Fruit fly (Drosophila melanogaster) whole organism, prepupa: ENCODE results near the gene CG3984.

Experiments used
- Blimp-1 ChIP-seq: fragments of 200-800 bp; sonication (Bioruptor generic); optimal IDR thresholded peaks from 3 replicates; lab custom pipeline; 2017; ENCODE audit warnings: missing biosample characterization, missing genetic modification characterization, mild to moderate bottlenecking, moderate library complexity, missing genetic modification reagents
- CG10669 ChIP-seq: fragments of 200-800 bp; sonication (Bioruptor generic); optimal IDR thresholded peaks from 3 replicates; lab custom pipeline; 2018; ENCODE audit warnings: missing biosample characterization, mild to moderate bottlenecking, missing genetic modification characterization, moderate library complexity
- CG11294 ChIP-seq: fragments of 200-800 bp; sonication (Bioruptor generic); IDR thresholded peaks from 2 replicates; pipeline ENCODE4 v1.3.6; 2022; ENCODE audit warnings: missing biosample characterization, missing genetic modification characterization
- CG11762 ChIP-seq: fragments of 200-800 bp; sonication (Bioruptor generic); optimal IDR thresholded peaks from 3 replicates; lab custom pipeline; 2016; ENCODE audit warnings: missing biosample characterization, missing genetic modification characterization; ENCODE audit not compliant: insufficient read depth
- CG1621 ChIP-seq: fragments of 200-800 bp; sonication (Bioruptor generic); optimal IDR thresholded peaks from 3 replicates; lab custom pipeline; 2018; ENCODE audit warnings: missing biosample characterization, mild to moderate bottlenecking, missing genetic modification characterization
- CG16779 ChIP-seq: fragments of 200-800 bp; sonication (Bioruptor generic); optimal IDR thresholded peaks from 3 replicates; lab custom pipeline; 2017; ENCODE audit warnings: missing biosample characterization, mild to moderate bottlenecking, missing genetic modification characterization
- CG31627 ChIP-seq: fragments of 200-800 bp; sonication (Bioruptor generic); optimal IDR thresholded peaks from 3 replicates; lab custom pipeline; 2016; ENCODE audit warnings: missing biosample characterization, missing genetic modification characterization
- CG32006 ChIP-seq: fragments of 200-800 bp; sonication (Bioruptor generic); optimal IDR thresholded peaks from 3 replicates; lab custom pipeline; 2017; ENCODE audit warnings: missing biosample characterization, mild to moderate bottlenecking, missing genetic modification characterization
- CG3919 ChIP-seq: fragments of 200-800 bp; sonication (Bioruptor generic); optimal IDR thresholded peaks from 3 replicates; lab custom pipeline; 2016; ENCODE audit warnings: missing biosample characterization, missing genetic modification characterization
- CG4318 ChIP-seq: fragments of 200-800 bp; sonication (Bioruptor generic); optimal IDR thresholded peaks from 3 replicates; lab custom pipeline; 2017; ENCODE audit warnings: missing biosample characterization, mild to moderate bottlenecking, missing genetic modification characterization
- CG6163 ChIP-seq: fragments of 200-800 bp; sonication (Bioruptor generic); IDR thresholded peaks from 3 replicates; pipeline ENCODE4 v1.3.6; 2022; ENCODE audit warnings: missing biosample characterization, missing genetic modification characterization
- CG6276 ChIP-seq: fragments of 200-800 bp; sonication (Bioruptor generic); optimal IDR thresholded peaks from 2 replicates; lab custom pipeline; 2017; ENCODE audit warnings: missing biosample characterization, mild to moderate bottlenecking, missing genetic modification characterization
- CG6792 ChIP-seq: fragments of 200-800 bp; sonication (Bioruptor generic); optimal IDR thresholded peaks from 3 replicates; lab custom pipeline; 2016; ENCODE audit warnings: missing biosample characterization, missing genetic modification characterization
- CG6808 ChIP-seq: fragments of 200-800 bp; sonication (Bioruptor generic); optimal IDR thresholded peaks from 3 replicates; lab custom pipeline; 2017; ENCODE audit warnings: missing biosample characterization, missing genetic modification characterization, mild to moderate bottlenecking, moderate library complexity, missing genetic modification reagents
- CG6854 ChIP-seq: fragments of 200-800 bp; sonication (Bioruptor generic); optimal IDR thresholded peaks from 2 replicates; lab custom pipeline; 2017; ENCODE audit warnings: missing biosample characterization, mild to moderate bottlenecking, missing genetic modification characterization
- CG8319 ChIP-seq: fragments of 200-800 bp; sonication (Bioruptor generic); optimal IDR thresholded peaks from 3 replicates; lab custom pipeline; 2016; ENCODE audit warnings: missing biosample characterization, missing genetic modification characterization
- CG8632 ChIP-seq: fragments of 200-800 bp; sonication (Bioruptor generic); optimal IDR thresholded peaks from 3 replicates; lab custom pipeline; 2016; ENCODE audit warnings: missing biosample characterization, missing genetic modification characterization
- CG9139 ChIP-seq: fragments of 200-800 bp; sonication (Bioruptor generic); optimal IDR thresholded peaks from 3 replicates; lab custom pipeline; 2017; ENCODE audit warnings: missing biosample characterization, mild to moderate bottlenecking, missing genetic modification characterization
- Eip75B ChIP-seq: fragments of 200-800 bp; sonication (Bioruptor generic); optimal IDR thresholded peaks from 3 replicates; lab custom pipeline; 2016; ENCODE audit warnings: missing biosample characterization, missing genetic modification characterization
- Eip78C ChIP-seq: fragments of 200-800 bp; sonication (Bioruptor generic); peaks from one replicate; lab custom pipeline; 2016; ENCODE audit warnings: missing biosample characterization, missing genetic modification characterization
- Eip93F ChIP-seq: fragments of 200-800 bp; sonication (Bioruptor generic); optimal IDR thresholded peaks from 2 replicates; lab custom pipeline; 2016; ENCODE audit warnings: missing biosample characterization, mild to moderate bottlenecking, missing genetic modification characterization
- Ets21C ChIP-seq: fragments of 200-800 bp; sonication (Bioruptor generic); optimal IDR thresholded peaks from 3 replicates; lab custom pipeline; 2016; ENCODE audit warnings: missing biosample characterization, missing genetic modification characterization
- Ets96B ChIP-seq: fragments of 200-800 bp; optimal IDR thresholded peaks from 2 replicates; lab custom pipeline; 2019; ENCODE audit warnings: missing biosample characterization, mild to moderate bottlenecking, missing genetic modification characterization, moderate library complexity
- Gug ChIP-seq: fragments of 200-800 bp; sonication (Bioruptor generic); IDR thresholded peaks from 2 replicates; pipeline ENCODE4 v1.3.6; 2022; ENCODE audit warnings: missing biosample characterization, missing genetic modification characterization
- Hr4 ChIP-seq: fragments of 200-800 bp; sonication (Bioruptor generic); optimal IDR thresholded peaks from 3 replicates; lab custom pipeline; 2016; ENCODE audit warnings: missing biosample characterization, missing genetic modification characterization
- Lpt ChIP-seq: fragments of 200-800 bp; sonication (Bioruptor generic); optimal IDR thresholded peaks from 3 replicates; lab custom pipeline; 2016; ENCODE audit warnings: missing biosample characterization, missing genetic modification characterization
- Met ChIP-seq: fragments of 200-800 bp; sonication (Bioruptor generic); optimal IDR thresholded peaks from 3 replicates; lab custom pipeline; 2016; ENCODE audit warnings: missing biosample characterization, missing genetic modification characterization
- Sox102F ChIP-seq: fragments of 200-800 bp; sonication (Bioruptor generic); optimal IDR thresholded peaks from 2 replicates; lab custom pipeline; 2016; ENCODE audit warnings: missing biosample characterization, mild to moderate bottlenecking, missing genetic modification characterization
- Sox14 ChIP-seq: fragments of 200-800 bp; sonication (Bioruptor generic); optimal IDR thresholded peaks from 3 replicates; lab custom pipeline; 2016; ENCODE audit warnings: missing biosample characterization, missing genetic modification characterization
- Sox15 ChIP-seq: fragments of 200-800 bp; sonication (Bioruptor generic); optimal IDR thresholded peaks from 3 replicates; lab custom pipeline; 2016; ENCODE audit warnings: missing biosample characterization, missing genetic modification characterization
- achi ChIP-seq: fragments of 200-800 bp; sonication (Bioruptor generic); optimal IDR thresholded peaks from 3 replicates; lab custom pipeline; 2016; ENCODE audit warnings: missing biosample characterization, missing genetic modification characterization
- acj6 ChIP-seq: fragments of 200-800 bp; sonication (Bioruptor generic); optimal IDR thresholded peaks from 3 replicates; lab custom pipeline; 2016; ENCODE audit warnings: missing biosample characterization, missing genetic modification characterization
- cyc ChIP-seq: fragments of 200-800 bp; sonication (Bioruptor generic); optimal IDR thresholded peaks from 3 replicates; lab custom pipeline; 2016; ENCODE audit warnings: missing biosample characterization, missing genetic modification characterization
- dsx ChIP-seq: fragments of 200-800 bp; optimal IDR thresholded peaks from 3 replicates; lab custom pipeline; 2019; ENCODE audit warnings: missing biosample characterization, mild to moderate bottlenecking, missing genetic modification characterization, moderate library complexity; ENCODE audit not compliant: poor library complexity, severe bottlenecking
- esn ChIP-seq: fragments of 200-800 bp; sonication (Bioruptor generic); optimal IDR thresholded peaks from 2 replicates; lab custom pipeline; 2016; ENCODE audit warnings: missing biosample characterization, mild to moderate bottlenecking, missing genetic modification characterization, moderate library complexity
- fd59A ChIP-seq: fragments of 200-800 bp; sonication (Bioruptor generic); optimal IDR thresholded peaks from 2 replicates; lab custom pipeline; 2017; ENCODE audit warnings: missing biosample characterization, mild to moderate bottlenecking, missing genetic modification characterization, missing genetic modification reagents
- fd85E ChIP-seq: fragments of 200-800 bp; sonication (Bioruptor generic); optimal IDR thresholded peaks from 3 replicates; lab custom pipeline; 2016; ENCODE audit warnings: missing biosample characterization, missing genetic modification characterization
- fkh ChIP-seq: fragments of 200-800 bp; sonication (Bioruptor generic); optimal IDR thresholded peaks from 3 replicates; lab custom pipeline; 2017; ENCODE audit warnings: missing biosample characterization, mild to moderate bottlenecking, missing genetic modification characterization, moderate library complexity
- net ChIP-seq: fragments of 200-800 bp; sonication (Bioruptor generic); optimal IDR thresholded peaks from 3 replicates; lab custom pipeline; 2016; ENCODE audit warnings: missing biosample characterization, missing genetic modification characterization
- pdm3 ChIP-seq: fragments of 200-800 bp; sonication (Bioruptor generic); optimal IDR thresholded peaks from 3 replicates; lab custom pipeline; 2016; ENCODE audit warnings: missing biosample characterization, missing genetic modification characterization
- spab ChIP-seq: fragments of 200-800 bp; sonication (Bioruptor generic); optimal IDR thresholded peaks from 2 replicates; lab custom pipeline; 2017; ENCODE audit warnings: missing biosample characterization, mild to moderate bottlenecking, missing genetic modification characterization, missing genetic modification reagents
- ss ChIP-seq, 2 experiments: fragments of 200-800 bp; sonication (Bioruptor generic); optimal IDR thresholded peaks; 2 replicates in 1 of 2; 3 replicates in 1 of 2; lab custom pipeline; 2017 to 2018; ENCODE audit warnings: mild to moderate bottlenecking in 2 of 2, missing biosample characterization in 2 of 2, missing genetic modification characterization in 2 of 2, moderate library complexity in 1 of 2
- svp ChIP-seq: fragments of 200-800 bp; sonication (Bioruptor generic); peaks from one replicate; lab custom pipeline; 2016; ENCODE audit warnings: missing biosample characterization, missing genetic modification characterization
- vri ChIP-seq: fragments of 200-800 bp; sonication (Bioruptor generic); optimal IDR thresholded peaks from 3 replicates; lab custom pipeline; 2016; ENCODE audit warnings: missing biosample characterization, mild to moderate bottlenecking, missing genetic modification characterization

CG3984 gene

DNA sequence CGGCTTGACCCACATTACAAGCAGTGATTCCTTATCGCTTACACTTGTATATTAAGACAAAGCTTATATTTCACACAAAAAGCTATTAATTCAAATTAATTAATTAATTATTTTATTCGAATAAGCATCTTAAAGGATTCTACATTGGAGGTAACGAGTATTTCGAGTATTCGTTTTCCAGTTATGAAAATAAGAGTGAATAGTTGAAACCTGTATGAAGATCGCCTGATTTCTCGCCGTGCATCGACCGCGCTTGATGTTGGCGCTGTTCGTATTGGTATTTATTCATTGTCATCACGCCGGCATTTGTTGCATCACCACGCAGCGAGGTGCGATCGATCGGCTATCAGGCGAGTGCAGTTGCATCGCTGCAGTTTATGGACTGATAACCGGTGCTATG lies 8.5 kb downstream of the CG3984 start (continued):
- TF ChIP-seq CG6276: peak; percentile 61
- peak; percentile 34 for TF ChIP-seq spab
- TF ChIP-seq Eip93F (GFP tag; lab: Kevin White, UChicago): no peak
- TF ChIP-seq CG16779 (tag; lab: Kevin White, UChicago): peak; percentile 68
- TF ChIP-seq pdm3 (GFP tag; lab: Kevin White, UChicago): peak; percentile 81
- TF ChIP-seq vri (GFP tag; lab: Kevin White, UChicago): peak; percentile 35
- peak; percentile 59 for TF ChIP-seq esn (GFP tag; lab: Kevin White, UChicago)
- peak; percentile 95 for TF ChIP-seq Eip78C (GFP tag; lab: Kevin White, UChicago)
- peak; percentile 28 for TF ChIP-seq Lpt (GFP tag; lab: Kevin White, UChicago)
- peak; percentile 46 for TF ChIP-seq Sox15
- peak; percentile 67 for TF ChIP-seq CG1621 (tag; lab: Kevin White, UChicago)
- peak; percentile 80 for TF ChIP-seq net (GFP tag; lab: Kevin White, UChicago)
- TF ChIP-seq CG6808: no peak
- no peak for TF ChIP-seq fd85E (GFP tag; lab: Kevin White, UChicago)
- no peak for TF ChIP-seq Blimp-1 (GFP tag; lab: Kevin White, UChicago)
- peak; percentile 85 for TF ChIP-seq CG32006 (GFP tag; lab: Kevin White, UChicago)
- TF ChIP-seq ss (GFP tag; optimal IDR thresholded peaks at IDR 0.05; lab: Kevin White, UChicago): no peak

DNA sequence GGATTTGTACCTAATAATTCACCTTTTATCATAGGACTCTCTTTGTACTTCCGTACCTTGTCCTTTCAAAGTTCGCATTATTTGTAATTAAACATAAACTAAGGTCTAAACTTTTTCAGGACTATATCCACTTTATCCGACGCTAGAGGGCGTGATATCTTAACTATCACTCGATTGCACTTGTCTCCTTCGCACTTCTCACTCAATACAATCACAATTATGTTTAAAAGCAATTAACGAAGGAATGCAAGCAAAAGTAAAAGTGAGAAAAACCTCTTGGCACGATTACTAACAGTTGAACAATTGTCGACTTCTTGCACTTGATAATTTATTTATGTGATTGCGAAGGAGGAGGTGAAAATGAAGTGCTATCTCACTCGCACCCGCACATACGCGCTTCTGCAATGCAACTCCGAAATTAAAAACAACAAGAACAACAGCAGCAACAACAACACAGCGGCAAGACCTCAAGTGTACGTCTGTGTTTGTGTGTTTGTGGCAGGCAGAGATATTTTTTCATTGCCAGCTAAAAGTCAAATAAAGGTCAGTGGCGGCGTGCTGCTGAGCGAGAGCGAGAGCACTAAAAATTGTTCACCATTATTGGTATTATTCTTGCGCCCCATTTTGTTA lies 9.6 kb downstream of the CG3984 start:
- TF ChIP-seq Sox102F (GFP tag; lab: Kevin White, UChicago): no peak
- peak; percentile 82 for TF ChIP-seq svp (GFP tag; lab: Kevin White, UChicago)
- TF ChIP-seq fkh (GFP tag; lab: Kevin White, UChicago): peak; percentile 19
- TF ChIP-seq Sox14: no peak
- TF ChIP-seq CG6854 (GFP tag; lab: Kevin White, UChicago): no peak
- no peak for TF ChIP-seq acj6 (GFP tag; lab: Kevin White, UChicago)
- TF ChIP-seq Hr4 (GFP tag; lab: Kevin White, UChicago): no peak
- no peak for TF ChIP-seq achi (GFP tag; lab: Kevin White, UChicago)
- TF ChIP-seq CG10669 (GFP tag; lab: Kevin White, UChicago): no peak
- 0 out of 3 replicates have a peak, but pooled peaks have one; percentile 18 for TF ChIP-seq CG6163 (GFP tag; lab: Robert Waterston, UW)
- no peak for TF ChIP-seq Ets96B (tag; lab: Kevin White, UChicago)
- TF ChIP-seq pdm3 (GFP tag; lab: Kevin White, UChicago): no peak
- TF ChIP-seq dsx (GFP tag; lab: Kevin White, UChicago): no peak
- TF ChIP-seq CG8632: no peak
- TF ChIP-seq CG11762 (GFP tag; lab: Kevin White, UChicago): no peak
- TF ChIP-seq Eip78C (GFP tag; lab: Kevin White, UChicago): peak; percentile 54
- no peak for TF ChIP-seq Gug (GFP tag; lab: Robert Waterston, UW)
- no peak for TF ChIP-seq Ets21C
- no peak for TF ChIP-seq CG16779 (tag; lab: Kevin White, UChicago)
- no peak for TF ChIP-seq fd59A (GFP tag; lab: Kevin White, UChicago)
- TF ChIP-seq CG6808: no peak
- no peak for TF ChIP-seq esn (GFP tag; lab: Kevin White, UChicago)
- TF ChIP-seq CG31627 (GFP tag; lab: Kevin White, UChicago): no peak
- TF ChIP-seq CG3919 (GFP tag; lab: Kevin White, UChicago): no peak
- no peak for TF ChIP-seq ss (GFP tag; optimal IDR thresholded peaks at IDR 0.05; lab: Kevin White, UChicago)
- no peak for TF ChIP-seq CG6792 (GFP tag; lab: Kevin White, UChicago)
- TF ChIP-seq Met: no peak
- peak; percentile 3 for TF ChIP-seq Blimp-1 (GFP tag; lab: Kevin White, UChicago)
- TF ChIP-seq CG4318 (GFP tag; lab: Kevin White, UChicago): no peak
- no peak for TF ChIP-seq Eip75B
- no peak for TF ChIP-seq CG11294 (GFP tag; lab: Robert Waterston, UW)
- no peak for TF ChIP-seq CG8319
- TF ChIP-seq CG9139 (GFP tag; lab: Kevin White, UChicago): no peak
- no peak for TF ChIP-seq vri (GFP tag; lab: Kevin White, UChicago)
- TF ChIP-seq Sox15: no peak
- TF ChIP-seq cyc (GFP tag; lab: Kevin White, UChicago): no peak
